Worm (Caenorhabditis elegans): Measurements from ENCODE around the gene F48G7.13.

The F48G7.13 gene

DNA sequence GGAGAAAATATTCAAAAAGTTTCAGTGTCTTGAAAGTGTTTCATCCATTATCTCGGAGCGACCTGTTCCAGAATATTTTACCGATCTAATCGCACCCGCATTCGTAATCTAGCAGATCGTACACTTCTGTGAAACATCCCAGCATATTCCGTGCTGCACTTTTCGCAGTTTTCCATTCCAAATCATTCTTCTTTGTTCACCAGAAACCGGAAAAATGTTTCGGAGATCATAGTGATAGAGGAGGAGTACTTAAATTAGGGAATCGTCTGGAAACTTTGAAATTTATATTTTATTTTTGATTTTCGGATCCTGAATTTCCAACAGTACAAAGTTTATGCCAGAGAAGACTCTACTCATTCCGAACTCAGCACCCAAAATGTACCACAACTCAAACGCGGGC lies 29.9 kb upstream of the F48G7.13 start, which contains the start of gene K06H6.2:
Gene K06H6.2 (plus strand): TSS at position 301 of the 400 bp plus-strand sequence.
- TF ChIP-seq aha-1 (tag) (peak; percentile 4), daf-16 (GFP tag; optimal IDR thresholded peaks at IDR 0.05) (no peak), daf-16 (tag; optimal IDR thresholded peaks at IDR 0.05) (no peak)

ce11 chrV:587818-588217 lies 27.6 kb upstream of the F48G7.13 start, which contains the start of gene K06H6.1:
K06H6.1 (plus strand) TSS chrV:588118.
- TF ChIP-seq madf-9 (GFP tag; conservative IDR thresholded peaks at IDR 0.05), result no peak
- peak in 1 of 2 experiments; percentile 40 for TF ChIP-seq unc-62 (GFP tag; optimal IDR thresholded peaks at IDR 0.05 in 1 of 2)
- TF ChIP-seq unc-62 (tag; optimal IDR thresholded peaks at IDR 0.05), result no peak

DNA sequence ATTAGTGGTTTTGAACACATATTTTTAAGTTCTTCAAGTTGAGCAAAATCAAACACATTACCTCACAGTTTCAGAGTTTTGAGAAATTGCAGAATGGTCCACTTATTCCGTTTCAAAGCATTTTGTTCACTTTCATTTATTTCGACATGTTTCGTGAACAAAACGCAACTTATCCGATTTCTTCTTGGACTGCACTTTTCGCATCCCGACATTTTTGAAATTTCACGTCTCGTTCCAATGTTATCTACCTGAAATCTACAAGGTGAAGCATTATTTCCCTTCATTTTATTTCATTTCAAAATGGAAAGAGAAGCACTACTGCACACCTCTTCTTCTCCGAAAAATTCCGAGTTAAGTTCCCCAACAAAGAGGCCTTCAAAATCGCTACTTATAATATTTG lies 25.2 kb upstream of the F48G7.13 start, which contains the start of gene ZK488.6:
Gene ZK488.6 (plus strand): TSS at position 301 of the 400 bp plus-strand sequence.
- TF ChIP-seq R02D3.7 (tag; optimal IDR thresholded peaks at IDR 0.05), result no peak
- TF ChIP-seq ceh-32 (tag; optimal IDR thresholded peaks at IDR 0.05; ENCODE audit: poor library complexity), result no peak
- TF ChIP-seq F49E8.2 (tag; optimal IDR thresholded peaks at IDR 0.05; ENCODE audit: borderline replicate concordance), result no peak
- TF ChIP-seq tag-97 (GFP tag; IDR thresholded peaks at IDR 0.05), result no peak
- TF ChIP-seq zfp-3 (GFP tag; conservative IDR thresholded peaks at IDR 0.05), result no peak
- no peak for TF ChIP-seq pqm-1 (tag; optimal IDR thresholded peaks at IDR 0.05)
- TF ChIP-seq nhr-76 (tag; optimal IDR thresholded peaks at IDR 0.05), result no peak
- no peak for TF ChIP-seq ceh-82 (tag; optimal IDR thresholded peaks at IDR 0.05)

- TF ChIP-seq snpc-1.2 (GFP tag; IDR thresholded peaks at IDR 0.05) (no peak), dve-1 (tag; optimal IDR thresholded peaks at IDR 0.05; ENCODE audit: insufficient read depth) (no peak), nhr-41 (GFP tag; IDR thresholded peaks at IDR 0.05) (no peak), T20F7.1 (GFP tag; optimal IDR thresholded peaks at IDR 0.05) (no peak), daf-12 (tag; optimal IDR thresholded peaks at IDR 0.05) (no peak), zip-2 (tag; optimal IDR thresholded peaks at IDR 0.05) (no peak), pqm-1 (tag; optimal IDR thresholded peaks at IDR 0.05) (no peak), hlh-11 (tag; optimal IDR thresholded peaks at IDR 0.05) (no peak), madf-9 (GFP tag; conservative IDR thresholded peaks at IDR 0.05) (no peak), mxl-3 (GFP tag; optimal IDR thresholded peaks at IDR 0.05) (no peak), T26A8.4 (GFP tag; IDR thresholded peaks at IDR 0.05) (no peak)
Measured at ce11 chrV:592959-593358, 22.4 kb upstream of the F48G7.13 start, which contains the start of gene ZK488.5. ZK488.5 (plus strand) TSS chrV:593259.

DNA sequence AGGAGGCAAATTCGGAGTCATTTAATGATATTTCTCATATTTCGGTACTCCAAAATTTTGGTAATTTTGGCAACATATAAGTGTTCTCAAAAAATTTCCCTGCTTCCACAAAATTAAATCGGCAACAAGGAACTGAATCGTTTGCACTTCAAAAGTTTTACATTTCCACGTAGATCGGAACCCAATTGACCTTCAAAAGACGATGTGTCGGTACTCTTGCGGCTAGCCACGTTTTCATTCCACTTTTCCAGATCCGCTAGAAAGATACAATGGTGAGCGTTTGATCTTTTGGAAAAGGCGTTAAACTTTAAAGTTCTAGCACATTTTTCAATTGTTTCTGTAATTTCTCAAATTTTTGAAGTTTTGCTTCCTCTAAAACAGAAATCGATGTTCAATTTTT lies 18.5 kb upstream of the F48G7.13 start:
- TF ChIP-seq egl-27 (tag; optimal IDR thresholded peaks at IDR 0.05), result no peak
- no peak for TF ChIP-seq nhr-77 (tag; optimal IDR thresholded peaks at IDR 0.05)
- TF ChIP-seq mep-1 (tag; optimal IDR thresholded peaks at IDR 0.05), result no peak
- no peak for TF ChIP-seq set-16 (GFP tag; IDR thresholded peaks at IDR 0.05)
- TF ChIP-seq unc-130 (GFP tag; optimal IDR thresholded peaks at IDR 0.05), result no peak
- no peak for TF ChIP-seq dmd-9 (GFP tag; IDR thresholded peaks at IDR 0.05)
- TF ChIP-seq nhr-102 (tag; optimal IDR thresholded peaks at IDR 0.05), result no peak

- TF ChIP-seq Y48G9A.11 (GFP tag; IDR thresholded peaks at IDR 0.05) (no peak), ceh-62 (tag; optimal IDR thresholded peaks at IDR 0.05) (no peak)
Measured at ce11 chrV:597823-598222, 17.6 kb upstream of the F48G7.13 start.

DNA sequence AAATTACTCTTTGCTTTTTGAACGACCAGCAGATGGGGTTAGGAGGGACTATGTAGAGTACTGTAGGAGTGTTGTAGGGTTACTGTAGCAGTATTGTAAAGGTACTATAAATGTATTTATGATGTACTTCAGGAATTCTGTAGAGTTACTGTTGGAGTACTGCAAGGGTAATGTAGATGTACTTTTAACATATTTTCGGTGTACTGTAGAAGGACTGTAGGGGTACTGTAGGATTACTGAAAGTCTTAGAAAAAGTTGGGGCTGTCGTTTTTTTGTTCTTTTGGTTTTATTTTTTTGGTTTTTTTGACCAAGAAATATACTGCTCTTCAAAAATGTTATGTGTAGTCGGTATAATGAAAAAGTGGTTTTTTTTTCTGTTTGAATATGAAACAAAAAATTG lies 16.7 kb upstream of the F48G7.13 start:
- no peak for TF ChIP-seq nhr-102 (tag; optimal IDR thresholded peaks at IDR 0.05)
- no peak for TF ChIP-seq lin-39 (tag; optimal IDR thresholded peaks at IDR 0.05)
- TF ChIP-seq madf-5 (GFP tag; IDR thresholded peaks at IDR 0.05), result no peak
- TF ChIP-seq unc-62 (GFP tag; optimal IDR thresholded peaks at IDR 0.05 in 1 of 2), result peak in 1 of 2 experiments; percentile 92
- no peak for TF ChIP-seq unc-62 (tag; optimal IDR thresholded peaks at IDR 0.05)
- peak; percentile 41 for TF ChIP-seq aha-1 (tag)
- no peak for TF ChIP-seq ama-1 (optimal IDR thresholded peaks at IDR 0.05)
- no peak for TF ChIP-seq Y48G9A.11 (GFP tag; IDR thresholded peaks at IDR 0.05)
- TF ChIP-seq dpl-1 (GFP tag; optimal IDR thresholded peaks at IDR 0.05), result no peak
- TF ChIP-seq cey-2 (tag; optimal IDR thresholded peaks at IDR 0.05; ENCODE audit: borderline replicate concordance, insufficient read depth), result no peak

Data from whole organism, L4 larva.